Worm (Caenorhabditis elegans): ENCODE data around the gene C27A2.12.

DNA sequence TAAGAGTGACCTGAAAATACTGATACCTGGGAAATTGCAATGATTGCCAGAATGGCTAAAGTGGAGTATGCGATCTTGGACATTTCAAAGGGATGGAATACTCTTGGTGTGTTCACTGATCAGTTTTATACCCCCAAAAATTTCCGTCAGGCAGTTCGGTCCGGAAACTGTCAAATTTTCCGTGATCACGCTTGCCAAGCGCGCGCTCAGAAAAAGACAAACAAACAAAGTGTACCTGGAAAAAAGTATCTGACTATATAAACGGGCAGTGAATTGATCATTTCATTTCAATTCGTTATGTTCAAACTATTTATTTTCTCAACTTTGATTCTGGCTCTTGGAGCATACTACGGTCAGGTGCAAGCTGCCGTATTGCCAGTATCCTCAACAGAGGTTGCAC, 43.8 kb upstream of the C27A2.12 start, which contains the start of the genes idpb-3 and idpb-1:
- no peak for TF ChIP-seq mls-2 (tag; optimal IDR thresholded peaks at IDR 0.05)
- no peak for TF ChIP-seq pha-4 (tag; optimal IDR thresholded peaks at IDR 0.05)
